Fruit fly (Drosophila melanogaster) whole organism, wandering third instar larva: ENCODE data around the gene dos.

ENCODE experiments used
- CG32264 ChIP-seq: fragments of 200-800 bp; sonication (Bioruptor generic); optimal IDR thresholded peaks from 2 replicates; lab custom pipeline; 2016; ENCODE audit warnings: missing biosample characterization, missing genetic modification characterization
- Dfd ChIP-seq: fragments of >200 bp; optimal IDR thresholded peaks from 2 replicates; lab custom pipeline; 2017; ENCODE audit warnings: missing biosample characterization, missing genetic modification characterization
- Mio ChIP-seq: sonication (Bioruptor generic); optimal IDR thresholded peaks from 2 replicates; lab custom pipeline; 2016; ENCODE audit warnings: missing biosample characterization, missing genetic modification characterization
- Myc ChIP-seq: fragments of >200 bp; optimal IDR thresholded peaks from 2 replicates; lab custom pipeline; 2017
- N ChIP-seq: fragments of >200 bp; optimal IDR thresholded peaks from 2 replicates; lab custom pipeline; 2018; ENCODE audit warnings: missing biosample characterization, missing external identifiers, missing genetic modification characterization
- ey ChIP-seq: fragments of 200-800 bp; sonication (Bioruptor generic); optimal IDR thresholded peaks from 2 replicates; lab custom pipeline; 2016; ENCODE audit warnings: missing biosample characterization, missing genetic modification characterization
- h ChIP-seq: fragments of 200-800 bp; sonication (Bioruptor generic); optimal IDR thresholded peaks from 3 replicates; lab custom pipeline; 2016; ENCODE audit warnings: missing biosample characterization, mild to moderate bottlenecking, missing genetic modification characterization
- jim ChIP-seq: fragments of 175-275, 200-325 bp; sonication (Bioruptor generic); optimal IDR thresholded peaks from 2 replicates; lab custom pipeline; 2016; ENCODE audit warnings: missing biosample characterization, mild to moderate bottlenecking, missing genetic modification characterization
- usp ChIP-seq: fragments of >200 bp; optimal IDR thresholded peaks from 2 replicates; lab custom pipeline; 2017; ENCODE audit warnings: missing biosample characterization, missing genetic modification characterization
- woc ChIP-seq: sonication (Bioruptor generic); optimal IDR thresholded peaks from 2 replicates; lab custom pipeline; 2016; ENCODE audit warnings: missing biosample characterization, mild to moderate bottlenecking, missing genetic modification characterization

DNA sequence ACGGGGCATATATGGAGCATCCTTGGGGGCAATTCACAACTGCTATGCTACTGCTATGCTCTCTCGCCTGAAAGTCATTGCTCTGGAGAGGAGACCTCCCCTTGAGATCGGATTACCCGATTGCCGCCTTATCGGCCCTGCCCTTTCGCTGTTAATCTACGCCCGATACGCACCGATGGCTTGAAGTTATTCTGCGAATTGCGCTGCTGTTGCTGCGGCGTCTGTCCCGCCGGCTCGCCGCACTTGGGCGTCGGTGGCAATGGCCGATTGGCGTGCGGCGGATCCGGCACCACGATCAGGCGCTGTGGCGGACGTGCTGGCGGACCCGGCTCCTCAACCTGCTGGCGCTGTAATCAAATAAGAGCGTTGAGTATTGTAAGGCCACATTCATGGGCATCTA lies 23.2 kb upstream of the dos start:
- no peak for TF ChIP-seq Mio
- TF ChIP-seq usp (GFP tag; lab: Kevin White, UChicago): no peak
- no peak for TF ChIP-seq jim (GFP tag; lab: Kevin White, UChicago)
- no peak for TF ChIP-seq N
- TF ChIP-seq CG32264 (GFP tag; lab: Kevin White, UChicago): no peak
- no peak for TF ChIP-seq h (GFP tag; lab: Kevin White, UChicago)
- no peak for TF ChIP-seq woc
- TF ChIP-seq Myc (lab: Kevin White, UChicago): no peak
- TF ChIP-seq Dfd (GFP tag; lab: Kevin White, UChicago): no peak
- TF ChIP-seq ey (GFP tag; lab: Kevin White, UChicago): no peak
